Fruit fly (Drosophila melanogaster): ENCODE results near the gene ATPsynepsilonL.

ATPsynepsilonL gene

DNA sequence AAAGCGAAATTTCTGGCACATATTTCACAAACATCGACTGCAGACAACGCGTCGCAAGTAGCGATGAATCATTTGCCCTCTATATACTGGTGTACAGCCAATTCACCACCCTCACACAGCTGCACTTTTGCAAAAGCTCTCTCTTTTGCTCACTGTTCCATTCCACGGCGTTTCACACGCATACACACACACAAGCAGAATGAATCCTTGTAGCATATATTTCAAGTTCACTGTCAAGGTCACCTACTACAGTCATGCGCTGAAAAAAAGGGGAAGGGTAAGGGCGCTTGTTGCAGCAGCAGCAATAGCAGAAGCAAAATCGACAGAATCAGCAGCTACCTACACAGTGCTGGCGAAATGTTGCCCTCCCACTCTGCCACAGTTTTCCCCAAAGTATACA, 40.9 kb upstream of the ATPsynepsilonL start:
- TF ChIP-seq pad (GFP tag; optimal IDR thresholded peaks at IDR 0.05) (peak; percentile 83), cic (GFP tag; optimal IDR thresholded peaks at IDR 0.05) (peak; percentile 76), CG14711 (tag; optimal IDR thresholded peaks at IDR 0.05) (no peak), Crg-1 (GFP tag; optimal IDR thresholded peaks at IDR 0.05) (peak; percentile 26), CG12768 (GFP tag; optimal IDR thresholded peaks at IDR 0.05) (peak; percentile 12), tj (GFP tag; optimal IDR thresholded peaks at IDR 0.05) (peak; percentile 68)

DNA sequence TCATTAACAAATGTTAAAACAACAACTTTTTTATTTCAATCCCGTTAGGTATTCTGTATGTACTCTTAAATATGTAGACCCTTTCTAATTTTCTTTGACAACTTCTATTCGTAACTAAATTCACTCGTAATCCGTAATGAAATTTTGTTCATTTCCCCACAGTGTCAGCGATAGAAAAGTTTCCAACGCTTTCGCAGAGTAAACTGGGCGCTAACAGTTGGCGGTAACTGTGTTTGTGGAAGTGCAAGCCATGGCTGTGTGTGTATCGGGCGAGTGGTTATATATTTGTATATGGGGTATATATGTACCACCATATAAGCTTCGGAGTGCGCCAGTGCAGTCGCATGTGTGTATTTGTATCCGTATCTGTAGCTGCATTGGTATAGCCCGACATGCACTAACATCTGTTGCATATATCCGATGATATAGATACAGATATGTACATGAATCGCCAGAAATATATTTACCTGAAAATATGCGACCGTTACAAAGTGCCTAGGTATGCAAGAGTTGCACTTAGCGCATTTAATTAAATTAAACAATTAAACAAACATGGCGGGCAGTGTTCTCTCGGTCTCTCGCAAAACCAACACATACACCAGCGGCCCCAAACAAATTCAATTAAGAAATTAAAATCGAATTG, 40.0 kb upstream of the ATPsynepsilonL start:
- TF ChIP-seq ovo (GFP tag; optimal IDR thresholded peaks at IDR 0.05): peak; percentile 57
- TF ChIP-seq bab1 (GFP tag; optimal IDR thresholded peaks at IDR 0.05): no peak
- TF ChIP-seq toe (GFP tag; optimal IDR thresholded peaks at IDR 0.05): peak; percentile 59
- TF ChIP-seq CG7045 (GFP tag; optimal IDR thresholded peaks at IDR 0.05): peak; percentile 38
- no peak for TF ChIP-seq Crg-1 (GFP tag; optimal IDR thresholded peaks at IDR 0.05)
- TF ChIP-seq pad (GFP tag; optimal IDR thresholded peaks at IDR 0.05): no peak
- peak; percentile 13 for TF ChIP-seq Mnt (GFP tag; optimal IDR thresholded peaks at IDR 0.05)
- TF ChIP-seq cic (GFP tag; optimal IDR thresholded peaks at IDR 0.05): peak; percentile 59
- TF ChIP-seq CG11617 (GFP tag; optimal IDR thresholded peaks at IDR 0.05): peak; percentile 47
- peak; percentile 76 for TF ChIP-seq Clk (GFP tag; optimal IDR thresholded peaks at IDR 0.05)
- no peak for TF ChIP-seq cnc (optimal IDR thresholded peaks at IDR 0.05)
- peak; percentile 81 for TF ChIP-seq CG5204 (GFP tag; optimal IDR thresholded peaks at IDR 0.05)
- TF ChIP-seq Hr96 (GFP tag; optimal IDR thresholded peaks at IDR 0.05): peak; percentile 82
- peak; percentile 3 for TF ChIP-seq tj (GFP tag; optimal IDR thresholded peaks at IDR 0.05)
- TF ChIP-seq CG1620 (GFP tag; optimal IDR thresholded peaks at IDR 0.05): peak; percentile 15
- TF ChIP-seq kay (GFP tag; ENCODE audit: borderline replicate concordance): no peak
- TF ChIP-seq CG12768 (GFP tag; optimal IDR thresholded peaks at IDR 0.05): peak; percentile 68
- peak; percentile 53 for TF ChIP-seq CG14711 (tag; optimal IDR thresholded peaks at IDR 0.05)
- peak; percentile 68 for TF ChIP-seq CG7101 (tag; optimal IDR thresholded peaks at IDR 0.05)
- TF ChIP-seq CG33017 (tag; optimal IDR thresholded peaks at IDR 0.05): peak; percentile 31

DNA sequence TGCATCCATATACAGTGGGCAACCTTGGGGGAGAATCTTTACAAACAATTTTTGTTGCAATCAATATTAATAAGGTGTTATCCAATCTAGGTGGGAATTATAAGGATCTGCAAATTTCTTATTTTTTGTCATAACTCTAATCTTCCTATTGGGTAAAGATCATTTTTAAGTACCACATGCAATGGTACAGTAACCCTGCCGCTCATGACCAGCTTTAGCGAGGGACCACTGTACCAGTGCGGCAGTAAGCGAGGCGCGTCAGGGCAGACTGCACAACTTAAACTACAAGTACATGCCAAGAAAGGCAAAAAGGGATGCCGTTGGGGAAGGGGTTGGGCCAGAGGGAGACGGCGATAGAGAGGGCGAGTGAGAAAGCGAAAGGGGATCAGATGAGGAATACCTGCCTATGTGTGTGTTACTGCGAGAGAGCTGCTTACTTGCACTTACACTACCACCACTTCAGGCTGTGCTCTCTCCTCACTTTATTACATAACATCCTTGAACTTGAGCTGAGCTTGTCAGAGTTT, 39.0 kb upstream of the ATPsynepsilonL start:
- TF ChIP-seq ovo (GFP tag; optimal IDR thresholded peaks at IDR 0.05) (peak; percentile 86), CG14711 (tag; optimal IDR thresholded peaks at IDR 0.05) (peak; percentile 91), tj (GFP tag; optimal IDR thresholded peaks at IDR 0.05) (peak; percentile 75), CG12768 (GFP tag; optimal IDR thresholded peaks at IDR 0.05) (peak; percentile 99), CG7101 (tag; optimal IDR thresholded peaks at IDR 0.05) (peak; percentile 97), Crg-1 (GFP tag; optimal IDR thresholded peaks at IDR 0.05) (peak; percentile 95), CG1620 (GFP tag; optimal IDR thresholded peaks at IDR 0.05) (peak; percentile 90), Hr96 (GFP tag; optimal IDR thresholded peaks at IDR 0.05) (peak; percentile 98), CG5204 (GFP tag; optimal IDR thresholded peaks at IDR 0.05) (peak; percentile 98), Mnt (GFP tag; optimal IDR thresholded peaks at IDR 0.05) (peak; percentile 85), CG7045 (GFP tag; optimal IDR thresholded peaks at IDR 0.05) (peak; percentile 98), cnc (optimal IDR thresholded peaks at IDR 0.05) (peak in 1 of 2 experiments; percentile 9), Clk (GFP tag; optimal IDR thresholded peaks at IDR 0.05) (peak; percentile 98), bab1 (GFP tag; optimal IDR thresholded peaks at IDR 0.05) (peak; percentile 76), toe (GFP tag; optimal IDR thresholded peaks at IDR 0.05) (peak; percentile 99), cic (GFP tag; optimal IDR thresholded peaks at IDR 0.05) (peak; percentile 84), CG11617 (GFP tag; optimal IDR thresholded peaks at IDR 0.05) (peak; percentile 96), pad (GFP tag; optimal IDR thresholded peaks at IDR 0.05) (peak; percentile 89), CG33017 (tag; optimal IDR thresholded peaks at IDR 0.05) (peak; percentile 98), kay (GFP tag; ENCODE audit: borderline replicate concordance) (no peak)

DNA sequence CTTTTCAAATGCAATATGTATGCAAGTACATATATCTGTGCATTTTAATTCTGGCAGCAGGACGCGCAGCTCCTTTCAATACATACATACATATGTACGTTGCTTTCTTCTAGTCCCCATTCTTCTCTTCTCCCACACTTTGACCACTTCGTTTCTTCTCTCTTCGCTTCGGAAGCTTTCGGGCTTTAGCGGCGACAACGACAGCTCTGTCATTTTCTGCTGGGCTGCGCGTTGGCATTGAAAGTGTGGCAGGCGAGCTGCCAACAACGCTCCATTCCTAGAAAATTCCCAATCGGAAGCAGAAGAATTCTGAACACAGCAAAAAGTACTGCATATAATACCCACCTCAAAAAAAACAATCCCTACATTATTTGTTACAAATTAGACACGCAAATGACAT, 38.5 kb upstream of the ATPsynepsilonL start:
- TF ChIP-seq Crg-1 (GFP tag; optimal IDR thresholded peaks at IDR 0.05): no peak
- no peak for TF ChIP-seq ovo (GFP tag; optimal IDR thresholded peaks at IDR 0.05)
- TF ChIP-seq CG5204 (GFP tag; optimal IDR thresholded peaks at IDR 0.05): no peak
- TF ChIP-seq tj (GFP tag; optimal IDR thresholded peaks at IDR 0.05): no peak
- no peak for TF ChIP-seq toe (GFP tag; optimal IDR thresholded peaks at IDR 0.05)
- no peak for TF ChIP-seq CG1620 (GFP tag; optimal IDR thresholded peaks at IDR 0.05)
- peak; percentile 39 for TF ChIP-seq cic (GFP tag; optimal IDR thresholded peaks at IDR 0.05)
- TF ChIP-seq CG7101 (tag; optimal IDR thresholded peaks at IDR 0.05): peak; percentile 67
- TF ChIP-seq Clk (GFP tag; optimal IDR thresholded peaks at IDR 0.05): no peak
- peak; percentile 68 for TF ChIP-seq CG14711 (tag; optimal IDR thresholded peaks at IDR 0.05)
- peak; percentile 64 for TF ChIP-seq Mnt (GFP tag; optimal IDR thresholded peaks at IDR 0.05)
- no peak for TF ChIP-seq kay (GFP tag; ENCODE audit: borderline replicate concordance)
- TF ChIP-seq CG7045 (GFP tag; optimal IDR thresholded peaks at IDR 0.05): no peak
- TF ChIP-seq CG33017 (tag; optimal IDR thresholded peaks at IDR 0.05): peak; percentile 69
- no peak for TF ChIP-seq pad (GFP tag; optimal IDR thresholded peaks at IDR 0.05)
- TF ChIP-seq cnc (optimal IDR thresholded peaks at IDR 0.05): no peak
- TF ChIP-seq CG12768 (GFP tag; optimal IDR thresholded peaks at IDR 0.05): peak; percentile 14
- TF ChIP-seq Hr96 (GFP tag; optimal IDR thresholded peaks at IDR 0.05): peak; percentile 39
- TF ChIP-seq bab1 (GFP tag; optimal IDR thresholded peaks at IDR 0.05): no peak
- no peak for TF ChIP-seq CG11617 (GFP tag; optimal IDR thresholded peaks at IDR 0.05)

DNA sequence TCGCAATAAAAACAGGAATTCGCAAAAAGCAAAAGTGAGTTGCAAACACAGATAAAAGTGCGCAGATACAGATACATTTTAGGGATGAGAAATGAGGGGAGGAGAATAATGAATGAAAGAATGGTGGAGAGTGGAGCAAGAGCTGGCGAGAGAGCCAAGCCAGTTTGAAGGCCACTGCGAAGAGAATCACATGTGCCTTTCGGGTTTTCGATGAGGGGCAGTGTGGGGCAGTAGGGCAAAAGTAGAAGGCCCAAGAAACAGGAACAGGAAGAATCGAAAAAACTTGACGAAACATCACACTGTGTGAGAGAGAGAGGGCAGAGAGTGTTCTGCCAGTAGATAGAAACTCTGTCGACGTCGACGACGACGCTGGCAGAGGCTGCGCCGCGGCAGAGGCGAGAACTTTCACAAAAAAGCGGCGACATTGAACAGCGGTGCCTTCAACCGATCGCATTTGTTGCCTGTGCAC, 37.4 kb upstream of the ATPsynepsilonL start:
- TF ChIP-seq CG33017 (tag; optimal IDR thresholded peaks at IDR 0.05) (no peak), Crg-1 (GFP tag; optimal IDR thresholded peaks at IDR 0.05) (no peak), CG1620 (GFP tag; optimal IDR thresholded peaks at IDR 0.05) (no peak), CG7101 (tag; optimal IDR thresholded peaks at IDR 0.05) (no peak), kay (GFP tag; ENCODE audit: borderline replicate concordance) (no peak), cic (GFP tag; optimal IDR thresholded peaks at IDR 0.05) (peak; percentile 80), pad (GFP tag; optimal IDR thresholded peaks at IDR 0.05) (peak; percentile 71), CG12768 (GFP tag; optimal IDR thresholded peaks at IDR 0.05) (peak; percentile 58), ovo (GFP tag; optimal IDR thresholded peaks at IDR 0.05) (no peak), CG5204 (GFP tag; optimal IDR thresholded peaks at IDR 0.05) (no peak), Mnt (GFP tag; optimal IDR thresholded peaks at IDR 0.05) (peak; percentile 94), cnc (optimal IDR thresholded peaks at IDR 0.05) (no peak)
